Worm (Caenorhabditis elegans) whole organism, midembryonic: ENCODE measurements around the gene ccep-135.
A peak's percentile ranks its signal among the peaks of the same experiment; 100 is the strongest.

Experiments used
- T22C8.4 ChIP-seq: fragments of 200-800 bp; sonication (Bioruptor generic); IDR thresholded peaks from 2 replicates; pipeline ENCODE4 v1.3.6; 2022; ENCODE audit warnings: missing genetic modification characterization, missing compliant biosample characterization
- cog-1 ChIP-seq: sonication (generic microtip); optimal IDR thresholded peaks from 2 replicates; lab custom pipeline; 2016; ENCODE audit warnings: missing genetic modification characterization, missing compliant biosample characterization
- flt-1 ChIP-seq: fragments of 200-800 bp; sonication (Bioruptor generic); IDR thresholded peaks from 2 replicates; pipeline ENCODE4 v1.3.6; 2022; ENCODE audit warnings: missing genetic modification characterization, missing compliant biosample characterization
- klf-2 ChIP-seq: fragments of 200-800 bp; sonication (Bioruptor generic); conservative IDR thresholded peaks from 2 replicates; pipeline ENCODE4 v1.3.6; 2022; ENCODE audit warnings: missing genetic modification reagents, missing genetic modification characterization, missing compliant biosample characterization
- med-1 ChIP-seq: sonication (generic microtip); optimal IDR thresholded peaks from 2 replicates; lab custom pipeline; 2017; ENCODE audit warnings: missing genetic modification characterization, mild to moderate bottlenecking, missing compliant biosample characterization, antibody characterized with exemption, missing genetic modification reagents; ENCODE audit not compliant: insufficient read depth
- ref-1 ChIP-seq: fragments of 200-800 bp; sonication (Bioruptor generic); conservative IDR thresholded peaks from 2 replicates; pipeline ENCODE4 v1.3.6; 2022; ENCODE audit warnings: missing genetic modification reagents, missing genetic modification characterization, missing compliant biosample characterization
- tab-1 ChIP-seq: fragments of 200-800 bp; sonication (Bioruptor generic); IDR thresholded peaks from 2 replicates; pipeline ENCODE4 v1.3.6; 2022; ENCODE audit warnings: missing genetic modification characterization, missing compliant biosample characterization
- ztf-23 ChIP-seq: fragments of 200-800 bp; sonication (Bioruptor generic); IDR thresholded peaks from 2 replicates; pipeline ENCODE4 v1.3.6; 2022; ENCODE audit warnings: missing genetic modification reagents, missing genetic modification characterization, missing compliant biosample characterization
- ztf-29 ChIP-seq: fragments of 200-800 bp; sonication (Bioruptor generic); IDR thresholded peaks from 2 replicates; pipeline ENCODE4 v1.3.6; 2022; ENCODE audit warnings: missing genetic modification reagents, missing genetic modification characterization, missing compliant biosample characterization

- no peak for TF ChIP-seq ref-1 (GFP tag; lab: Robert Waterston, UW)
- no peak for TF ChIP-seq ztf-23 (GFP tag; lab: Robert Waterston, UW)
- no peak for TF ChIP-seq cog-1
- TF ChIP-seq tab-1 (GFP tag; lab: Robert Waterston, UW): no peak
- no peak for TF ChIP-seq T22C8.4 (GFP tag; lab: Robert Waterston, UW)
- TF ChIP-seq ztf-29: 0 out of 2 replicates have a peak, but pooled peaks have one; percentile 9
- no peak for TF ChIP-seq klf-2
- TF ChIP-seq med-1 (GFP tag; lab: Kevin White, UChicago): no peak
- no peak for TF ChIP-seq flt-1 (GFP tag; lab: Robert Waterston, UW)
Observed at ce11 chrIII:3055878-3056277, 35.8 kb upstream of the ccep-135 start.
